Fruit fly (Drosophila melanogaster): ENCODE data around the gene CG3407.
A peak's percentile ranks its signal among the peaks of the same experiment; 100 is the strongest.

Gene CG3407

DNA sequence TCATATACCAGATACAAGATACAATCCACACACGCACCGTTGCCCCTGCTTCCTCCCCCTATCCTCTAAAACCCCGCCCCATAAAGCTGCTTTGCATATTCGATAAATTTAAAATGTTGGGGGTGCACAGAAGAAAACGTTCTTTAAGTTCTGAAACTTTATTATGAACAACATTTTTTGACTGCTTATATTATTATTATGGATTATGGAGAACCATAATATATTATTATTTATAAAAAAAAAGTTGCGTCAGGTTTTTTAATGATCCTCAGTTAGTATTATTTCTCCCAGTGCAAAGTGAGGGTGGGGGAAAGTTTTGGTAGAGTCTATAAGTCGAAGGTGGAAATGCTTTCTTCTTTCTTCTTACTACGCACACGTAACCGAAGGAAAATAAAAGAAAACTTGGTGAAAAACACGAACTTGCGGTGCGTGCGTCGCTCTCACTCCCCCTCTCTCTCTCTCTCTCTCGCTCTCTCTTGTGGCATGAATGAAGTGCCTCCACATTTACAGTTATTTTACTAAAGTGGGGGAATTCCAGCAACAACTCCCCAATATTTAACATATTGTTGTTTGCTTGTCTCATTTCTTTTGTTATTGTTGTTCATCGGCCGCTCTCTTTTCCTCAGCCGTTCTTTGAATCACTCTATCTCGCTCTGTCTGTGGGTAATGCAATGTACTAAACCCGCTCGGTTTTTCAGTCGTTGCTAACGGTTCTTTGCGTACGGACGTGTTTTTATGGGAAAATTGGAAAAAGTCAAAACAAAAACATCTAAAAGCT lies 23.7 kb downstream of the CG3407 start (continued):
- TF ChIP-seq HLH54F (GFP tag; optimal IDR thresholded peaks at IDR 0.05) (no peak), CG9437 (GFP tag; optimal IDR thresholded peaks at IDR 0.05) (peak; percentile 81), CG31365 (tag; optimal IDR thresholded peaks at IDR 0.05) (no peak), ap (GFP tag; IDR thresholded peaks at IDR 0.05) (peak; percentile 73), eyg (GFP tag; optimal IDR thresholded peaks at IDR 0.05) (no peak), CG1233 (GFP tag; optimal IDR thresholded peaks at IDR 0.05) (peak; percentile 74), CG5953 (GFP tag; IDR thresholded peaks at IDR 0.05) (peak; percentile 68), schlank (tag; optimal IDR thresholded peaks at IDR 0.05) (no peak), Max (GFP tag; optimal IDR thresholded peaks at IDR 0.05) (no peak), CG2116 (GFP tag; optimal IDR thresholded peaks at IDR 0.05) (peak; percentile 26), H15 (GFP tag; IDR thresholded peaks at IDR 0.05) (peak; percentile 84; the same call in 2 of the 3 replicates), insv (GFP tag; optimal IDR thresholded peaks at IDR 0.05) (no peak), CG6813 (GFP tag; optimal IDR thresholded peaks at IDR 0.05) (peak; percentile 51), Tbp (GFP tag; optimal IDR thresholded peaks at IDR 0.05) (no peak), otp (GFP tag; IDR thresholded peaks at IDR 0.05) (peak; percentile 73; the same call in 2 of the 3 replicates), cwo (GFP tag; optimal IDR thresholded peaks at IDR 0.05) (peak; percentile 30), CG14050 (GFP tag; IDR thresholded peaks at IDR 0.05) (peak; percentile 63), jumu (GFP tag; optimal IDR thresholded peaks at IDR 0.05) (no peak), unc-4 (GFP tag; IDR thresholded peaks at IDR 0.05; ENCODE audit: partially characterized antibody) (no peak), CG7786 (GFP tag; optimal IDR thresholded peaks at IDR 0.05) (no peak), ash1 (GFP tag; optimal IDR thresholded peaks at IDR 0.05) (no peak), CG15514 (GFP tag; optimal IDR thresholded peaks at IDR 0.05) (no peak), Ada2b (GFP tag; IDR thresholded peaks at IDR 0.05) (peak; percentile 65; the same call in 1 of the 2 replicates), sima (GFP tag; optimal IDR thresholded peaks at IDR 0.05) (no peak), CG10565 (GFP tag; optimal IDR thresholded peaks at IDR 0.05) (no peak), Rx (GFP tag; IDR thresholded peaks at IDR 0.05) (peak; percentile 55), gsb-n (tag; optimal IDR thresholded peaks at IDR 0.05) (peak; percentile 89), cato (GFP tag; optimal IDR thresholded peaks at IDR 0.05; ENCODE audit: borderline replicate concordance) (peak; percentile 65), CG8388 (GFP tag; optimal IDR thresholded peaks at IDR 0.05) (peak; percentile 92), CG6683 (GFP tag; optimal IDR thresholded peaks at IDR 0.05) (peak; percentile 29), zfh1 (GFP tag; IDR thresholded peaks at IDR 0.05) (peak; percentile 91), Lim3 (GFP tag; IDR thresholded peaks at IDR 0.05) (0 out of 2 replicates have a peak, but pooled peaks have one; percentile 49), CG16863 (GFP tag; optimal IDR thresholded peaks at IDR 0.05) (no peak), CG18262 (tag; optimal IDR thresholded peaks at IDR 0.05) (peak; percentile 94), slbo (GFP tag; IDR thresholded peaks at IDR 0.05) (peak; percentile 61), CG10431 (GFP tag; optimal IDR thresholded peaks at IDR 0.05) (peak; percentile 82), CG3065 (GFP tag; optimal IDR thresholded peaks at IDR 0.05) (peak; percentile 51), br (optimal IDR thresholded peaks at IDR 0.05) (no peak), trh (GFP tag; optimal IDR thresholded peaks at IDR 0.05) (peak; percentile 30), CG2712 (tag; optimal IDR thresholded peaks at IDR 0.05) (peak; percentile 95), Antp (GFP tag; optimal IDR thresholded peaks at IDR 0.05) (no peak), bcd (GFP tag; optimal IDR thresholded peaks at IDR 0.05) (peak; percentile 69), ara (GFP tag; IDR thresholded peaks at IDR 0.05) (peak; percentile 89), Bteb2 (GFP tag; optimal IDR thresholded peaks at IDR 0.05) (no peak), CG2199 (GFP tag; IDR thresholded peaks at IDR 0.05) (peak; percentile 58; the same call in 2 of the 3 replicates), nerfin-1 (tag; optimal IDR thresholded peaks at IDR 0.05) (peak; percentile 80), ranshi (GFP tag; IDR thresholded peaks at IDR 0.05) (peak; percentile 88), tup (GFP tag; optimal IDR thresholded peaks at IDR 0.05) (no peak), caup (GFP tag; optimal IDR thresholded peaks at IDR 0.05; ENCODE audit: severe bottlenecking) (no peak), fd96Cb (tag; optimal IDR thresholded peaks at IDR 0.05) (peak; percentile 93)

All from whole organism, embryonic.